Fruit fly (Drosophila melanogaster): ENCODE measurements around the gene CG9727.
A peak's percentile ranks its signal among the peaks of the same experiment; 100 is the strongest.

CG9727 gene

dm6 chr3R:6427619-6428378 is 28.7 kb downstream of the CG9727 start (continued):
- TF ChIP-seq CG15479 (GFP tag; optimal IDR thresholded peaks at IDR 0.05) (no peak), Antp (GFP tag; optimal IDR thresholded peaks at IDR 0.05) (peak; percentile 28), CG6813 (GFP tag; optimal IDR thresholded peaks at IDR 0.05) (peak; percentile 58), gfzf (GFP tag; optimal IDR thresholded peaks at IDR 0.05) (no peak), CG8290 (GFP tag; optimal IDR thresholded peaks at IDR 0.05) (no peak), CG8290 (tag; optimal IDR thresholded peaks at IDR 0.05) (peak in 1 of 2 experiments; percentile 41), CG2678 (tag; optimal IDR thresholded peaks at IDR 0.05) (peak; percentile 80), al (GFP tag; IDR thresholded peaks at IDR 0.05) (0 out of 2 replicates have a peak, but pooled peaks have one; percentile 21), da (GFP tag; optimal IDR thresholded peaks at IDR 0.05) (no peak), CG10267 (tag; optimal IDR thresholded peaks at IDR 0.05) (peak; percentile 64), Atf6 (GFP tag; IDR thresholded peaks at IDR 0.05) (peak; percentile 51; the same call in 1 of the 2 replicates), cas (GFP tag; IDR thresholded peaks at IDR 0.05) (no peak), fd3F (GFP tag; optimal IDR thresholded peaks at IDR 0.05) (peak; percentile 9), hb (GFP tag; IDR thresholded peaks at IDR 0.05; ENCODE audit: partially characterized antibody) (no peak), esg (GFP tag; conservative IDR thresholded peaks at IDR 0.05) (peak; percentile 63), CG17612 (GFP tag; IDR thresholded peaks at IDR 0.05) (no peak), HLH4C (GFP tag; IDR thresholded peaks at IDR 0.05; ENCODE audit: partially characterized antibody) (no peak), CG8359 (GFP tag; optimal IDR thresholded peaks at IDR 0.05; ENCODE audit: borderline replicate concordance) (no peak), CG8924 (tag; optimal IDR thresholded peaks at IDR 0.05) (peak; percentile 76), Elba2 (GFP tag; optimal IDR thresholded peaks at IDR 0.05) (no peak), psq (GFP tag; optimal IDR thresholded peaks at IDR 0.05) (peak; percentile 66), Tbp (GFP tag; optimal IDR thresholded peaks at IDR 0.05) (no peak), CG12071 (GFP tag; optimal IDR thresholded peaks at IDR 0.05) (peak; percentile 52), CG3281 (GFP tag; optimal IDR thresholded peaks at IDR 0.05) (peak; percentile 49), br (optimal IDR thresholded peaks at IDR 0.05) (no peak), CG9797 (GFP tag; optimal IDR thresholded peaks at IDR 0.05) (no peak), Stat92E (GFP tag; optimal IDR thresholded peaks at IDR 0.05) (no peak), CG31388 (GFP tag; optimal IDR thresholded peaks at IDR 0.05) (no peak), CG13296 (GFP tag; optimal IDR thresholded peaks at IDR 0.05) (peak; percentile 9), pan (optimal IDR thresholded peaks at IDR 0.05) (no peak), pan (GFP tag; optimal IDR thresholded peaks at IDR 0.05 in 1 of 2, IDR thresholded peaks at IDR 0.05 in 1 of 2) (peak in 1 of 2 experiments; percentile 75), Dbx (GFP tag; IDR thresholded peaks at IDR 0.05) (no peak), shn (GFP tag; optimal IDR thresholded peaks at IDR 0.05) (peak; percentile 21), CG32772 (GFP tag; IDR thresholded peaks at IDR 0.05) (peak; percentile 78), prd (optimal IDR thresholded peaks at IDR 0.05) (no peak), prd (GFP tag; IDR thresholded peaks at IDR 0.05) (peak; percentile 82), Pdp1 (GFP tag; optimal IDR thresholded peaks at IDR 0.05) (peak; percentile 52 to 54), run (tag; optimal IDR thresholded peaks at IDR 0.05) (no peak), CG4360 (GFP tag; IDR thresholded peaks at IDR 0.05) (no peak), CG30020 (tag; optimal IDR thresholded peaks at IDR 0.05) (no peak), CG10543 (GFP tag; optimal IDR thresholded peaks at IDR 0.05) (no peak), Oli (tag; optimal IDR thresholded peaks at IDR 0.05) (peak; percentile 58), Hmr (GFP tag; optimal IDR thresholded peaks at IDR 0.05) (peak; percentile 80), CG3847 (GFP tag; IDR thresholded peaks at IDR 0.05) (0 out of 2 replicates have a peak, but pooled peaks have one; percentile 26), HLH3B (GFP tag; IDR thresholded peaks at IDR 0.05) (peak; percentile 60), NK7.1 (GFP tag; optimal IDR thresholded peaks at IDR 0.05) (peak; percentile 7), CG9932 (GFP tag; IDR thresholded peaks at IDR 0.05) (no peak), CG7987 (GFP tag; optimal IDR thresholded peaks at IDR 0.05) (peak; percentile 17), CG2202 (tag; optimal IDR thresholded peaks at IDR 0.05) (peak; percentile 45), tap (tag; optimal IDR thresholded peaks at IDR 0.05) (peak; percentile 75)

Measured in whole organism, embryonic.